Worm (Caenorhabditis elegans): ENCODE results near the gene npr-38.

DNA sequence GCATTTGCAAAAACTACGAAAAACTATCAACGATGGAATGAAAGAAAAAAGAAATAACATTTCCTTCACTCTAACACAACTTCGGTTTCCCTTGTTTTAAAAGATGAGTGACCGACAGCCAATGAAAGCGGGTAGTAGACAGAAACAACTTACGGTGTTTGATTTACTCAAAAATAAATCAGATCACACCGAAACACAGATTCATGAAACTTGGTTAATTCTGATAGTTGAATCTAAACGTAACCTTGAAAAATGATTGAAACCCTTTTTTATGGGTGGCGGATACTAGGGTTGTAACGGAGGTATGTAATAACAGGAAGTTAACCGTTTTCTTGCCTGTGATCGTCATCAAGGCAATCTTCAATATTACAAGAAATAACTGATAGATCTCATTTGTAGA is 36.1 kb upstream of the npr-38 start:
- TF ChIP-seq sea-2 (GFP tag; optimal IDR thresholded peaks at IDR 0.05) (no peak), nhr-76 (tag; optimal IDR thresholded peaks at IDR 0.05) (no peak), aly-2 (tag; optimal IDR thresholded peaks at IDR 0.05) (no peak), nhr-23 (tag; optimal IDR thresholded peaks at IDR 0.05) (peak; percentile 16), snpc-4 (tag; optimal IDR thresholded peaks at IDR 0.05) (no peak), skn-1 (tag; optimal IDR thresholded peaks at IDR 0.05) (no peak), nhr-25 (tag; optimal IDR thresholded peaks at IDR 0.05) (peak; percentile 72), R02D3.7 (tag; optimal IDR thresholded peaks at IDR 0.05) (no peak), unc-39 (tag; optimal IDR thresholded peaks at IDR 0.05) (no peak), mdl-1 (tag; optimal IDR thresholded peaks at IDR 0.05) (no peak), nhr-77 (tag; optimal IDR thresholded peaks at IDR 0.05) (no peak)
